Worm (Caenorhabditis elegans): ENCODE measurements around the gene Y51A2D.8.

DNA sequence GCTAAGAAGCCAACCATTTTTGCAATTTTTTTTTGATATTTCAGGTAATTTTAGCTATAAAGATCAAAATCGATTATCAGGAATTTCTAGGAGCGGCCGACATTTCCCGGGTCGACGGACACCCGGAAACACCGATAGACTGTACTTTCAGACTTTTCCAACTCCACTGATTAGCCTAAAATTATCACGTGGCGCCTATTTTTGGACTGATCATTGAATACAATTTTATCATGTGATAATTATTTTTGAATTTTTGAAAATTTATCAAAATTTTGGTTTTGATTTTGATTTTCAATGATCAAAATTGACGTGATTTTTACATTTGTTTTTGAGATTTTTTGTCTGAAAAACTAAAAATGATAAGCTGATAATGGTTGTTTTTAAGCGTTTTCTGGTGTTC, 24.7 kb upstream of the Y51A2D.8 start:
- no peak for TF ChIP-seq klf-2 (GFP tag; conservative IDR thresholded peaks at IDR 0.05)
- no peak for TF ChIP-seq flt-1 (GFP tag; IDR thresholded peaks at IDR 0.05)
- TF ChIP-seq tab-1 (GFP tag; IDR thresholded peaks at IDR 0.05), result no peak
- no peak for TF ChIP-seq ref-1 (GFP tag; conservative IDR thresholded peaks at IDR 0.05)
- no peak for TF ChIP-seq cog-1 (tag; optimal IDR thresholded peaks at IDR 0.05)
- no peak for TF ChIP-seq ztf-23 (GFP tag; IDR thresholded peaks at IDR 0.05)

All from whole organism, midembryonic.